Worm (Caenorhabditis elegans) whole organism, L1 larva: ENCODE results near the gene F44E2.9.

Source experiments
- C04F5.9 ChIP-seq: sonication (generic microtip); optimal IDR thresholded peaks from 2 replicates; lab custom pipeline; 2016; ENCODE audit warnings: missing genetic modification characterization, missing compliant biosample characterization
- C16A3.4 ChIP-seq: fragments of 150-350 bp; optimal IDR thresholded peaks from 2 replicates; lab custom pipeline; 2014; ENCODE audit warnings: missing biosample characterization, missing genetic modification characterization
- C34B4.2 ChIP-seq: sonication (generic microtip); optimal IDR thresholded peaks from 2 replicates; lab custom pipeline; 2017; ENCODE audit warnings: mild to moderate bottlenecking, missing genetic modification characterization, missing compliant biosample characterization
- Y116A8C.19 ChIP-seq: sonication (generic microtip); optimal IDR thresholded peaks from 2 replicates; lab custom pipeline; 2016; ENCODE audit warnings: missing compliant biosample characterization, missing genetic modification characterization, borderline replicate concordance
- aha-1 ChIP-seq: fragments of 150-350 bp; optimal IDR thresholded peaks from 2 replicates; lab custom pipeline; 2014; ENCODE audit warnings: missing biosample characterization, missing genetic modification characterization
- ama-1 ChIP-seq: fragments of 150-350 bp; optimal IDR thresholded peaks from 2 replicates; lab custom pipeline; 2014
- blmp-1 ChIP-seq: fragments of 150-350 bp; optimal IDR thresholded peaks from 2 replicates; lab custom pipeline; 2014; ENCODE audit warnings: missing biosample characterization, missing genetic modification characterization
- ceh-82 ChIP-seq, 3 experiments: fragments of 150-350 bp in 1 of 3; sonication (generic microtip) in 2 of 3; optimal IDR thresholded peaks; 2 replicates each; lab custom pipeline; 2014 to 2017; ENCODE audit warnings: missing biosample characterization in 3 of 3, missing genetic modification characterization in 3 of 3
- ceh-88 ChIP-seq: fragments of 200-800 bp; sonication (Bioruptor generic); IDR thresholded peaks from 2 replicates; pipeline ENCODE4 v1.3.6; 2022; ENCODE audit warnings: missing genetic modification characterization, missing compliant biosample characterization
- ceh-90 ChIP-seq: sonication (generic microtip); optimal IDR thresholded peaks from 2 replicates; lab custom pipeline; 2016; ENCODE audit warnings: missing genetic modification characterization, missing compliant biosample characterization
- dpl-1 ChIP-seq, 3 experiments: fragments of 150-350 bp in 2 of 3; sonication (generic microtip) in 1 of 3; optimal IDR thresholded peaks; 2 replicates each; lab custom pipeline; 2014 to 2017; ENCODE audit warnings: missing biosample characterization in 3 of 3, missing genetic modification characterization in 3 of 3, missing genetic modification reagents in 3 of 3
- dsc-1 ChIP-seq: sonication (generic microtip); optimal IDR thresholded peaks from 2 replicates; lab custom pipeline; 2016; ENCODE audit warnings: mild to moderate bottlenecking, missing genetic modification characterization, missing compliant biosample characterization
- efl-3 ChIP-seq: fragments of 200-800 bp; sonication (Bioruptor generic); optimal IDR thresholded peaks from 2 replicates; lab custom pipeline; 2018; ENCODE audit warnings: mild to moderate bottlenecking, missing genetic modification characterization, missing compliant biosample characterization
- egl-13 ChIP-seq: sonication (generic microtip); optimal IDR thresholded peaks from 2 replicates; lab custom pipeline; 2016; ENCODE audit warnings: missing genotype, missing genetic modification reagents, missing genetic modification characterization, missing compliant biosample characterization
- egl-27 ChIP-seq, 2 experiments: fragments of 150-350 bp in 1 of 2; sonication (generic microtip); optimal IDR thresholded peaks; 3 replicates each; lab custom pipeline; 2017 to 2018; ENCODE audit warnings: missing biosample characterization in 2 of 2, missing genetic modification characterization in 2 of 2, missing genetic modification reagents in 2 of 2
- elt-2 ChIP-seq: sonication (generic microtip); optimal IDR thresholded peaks from 2 replicates; lab custom pipeline; 2016; ENCODE audit warnings: missing genetic modification characterization, mild to moderate bottlenecking, inconsistent platforms, missing compliant biosample characterization, missing genetic modification reagents
- elt-3 ChIP-seq, 6 experiments: fragments of 150-350 bp in 1 of 6; sonication (generic microtip); optimal IDR thresholded peaks; 2 replicates each; lab custom pipeline; 2017 to 2018; ENCODE audit warnings: missing biosample characterization in 6 of 6, missing genetic modification characterization in 6 of 6, inconsistent platforms in 1 of 6
- fkh-10 ChIP-seq: sonication (generic microtip); optimal IDR thresholded peaks from 2 replicates; lab custom pipeline; 2017; ENCODE audit warnings: missing biosample characterization, missing genetic modification reagents, missing genetic modification characterization
- fkh-4 ChIP-seq: sonication (generic microtip); optimal IDR thresholded peaks from 2 replicates; lab custom pipeline; 2016; ENCODE audit warnings: missing compliant biosample characterization, missing genetic modification characterization, borderline replicate concordance
- fkh-8 ChIP-seq: sonication (generic microtip); optimal IDR thresholded peaks from 2 replicates; lab custom pipeline; 2016; ENCODE audit warnings: mild to moderate bottlenecking, missing genetic modification characterization, missing compliant biosample characterization
- fos-1 ChIP-seq: fragments of 150-350 bp; optimal IDR thresholded peaks from 2 replicates; lab custom pipeline; 2014; ENCODE audit warnings: missing biosample characterization, missing genetic modification characterization
- hlh-17 ChIP-seq: fragments of 200-800 bp; sonication (Bioruptor generic); optimal IDR thresholded peaks from 2 replicates; lab custom pipeline; 2018; ENCODE audit warnings: missing genetic modification characterization, mild to moderate bottlenecking, missing compliant biosample characterization, moderate library complexity, borderline replicate concordance
- hpl-2 ChIP-seq: fragments of 150-350 bp; optimal IDR thresholded peaks from 2 replicates; lab custom pipeline; 2014; ENCODE audit warnings: missing biosample characterization, missing genetic modification reagents, missing genetic modification characterization
- irx-1 ChIP-seq: sonication (generic microtip); optimal IDR thresholded peaks from 2 replicates; lab custom pipeline; 2016; ENCODE audit warnings: missing genetic modification characterization, missing compliant biosample characterization
- isw-1 ChIP-seq: fragments of 200-800 bp; sonication (Bioruptor generic); IDR thresholded peaks from 2 replicates; pipeline ENCODE4 v1.3.6; 2022; ENCODE audit warnings: missing genetic modification characterization, missing compliant biosample characterization
- lin-15B ChIP-seq: fragments of 150-350 bp; sonication (generic microtip); optimal IDR thresholded peaks from 3 replicates; lab custom pipeline; 2014; ENCODE audit warnings: missing biosample characterization, missing genetic modification characterization
- lin-35 ChIP-seq, 2 experiments: fragments of 150-350 bp; optimal IDR thresholded peaks; 2 replicates each; lab custom pipeline; 2014; ENCODE audit warnings: missing biosample characterization in 2 of 2, missing genetic modification characterization in 2 of 2, missing genetic modification reagents in 2 of 2
- lir-3 ChIP-seq: sonication (generic microtip); optimal IDR thresholded peaks from 2 replicates; lab custom pipeline; 2016; ENCODE audit warnings: mild to moderate bottlenecking, missing genetic modification characterization, moderate library complexity, missing compliant biosample characterization; ENCODE audit not compliant: poor library complexity
- lsy-2 ChIP-seq, 2 experiments: fragments of 150-350 bp; optimal IDR thresholded peaks; 2 replicates each; lab custom pipeline; 2014; ENCODE audit warnings: missing biosample characterization in 2 of 2, missing genetic modification characterization in 2 of 2
- mef-2 ChIP-seq: fragments of 150-350 bp; optimal IDR thresholded peaks from 2 replicates; lab custom pipeline; 2014; ENCODE audit warnings: missing biosample characterization, missing genetic modification characterization
- mep-1 ChIP-seq: fragments of 150-350 bp; optimal IDR thresholded peaks from 2 replicates; lab custom pipeline; 2014; ENCODE audit warnings: missing biosample characterization, missing genetic modification characterization
- nhr-11 ChIP-seq: fragments of 150-350 bp; optimal IDR thresholded peaks from 2 replicates; lab custom pipeline; 2014; ENCODE audit warnings: missing biosample characterization, missing genetic modification characterization
- nhr-19 ChIP-seq: fragments of 200-800 bp; sonication (Bioruptor generic); conservative IDR thresholded peaks from 2 replicates; pipeline ENCODE4 v1.3.6; 2022; ENCODE audit warnings: missing genetic modification characterization, missing compliant biosample characterization
- nhr-20 ChIP-seq: sonication (generic microtip); optimal IDR thresholded peaks from 2 replicates; lab custom pipeline; 2016; ENCODE audit warnings: mild to moderate bottlenecking, missing genetic modification characterization, missing compliant biosample characterization
- nhr-237 ChIP-seq: fragments of 150-350 bp; optimal IDR thresholded peaks from 2 replicates; lab custom pipeline; 2014; ENCODE audit warnings: missing biosample characterization, missing genetic modification characterization
- nhr-28 ChIP-seq: fragments of 150-350 bp; optimal IDR thresholded peaks from 2 replicates; lab custom pipeline; 2014; ENCODE audit warnings: missing biosample characterization, missing genetic modification characterization
- nhr-47 ChIP-seq: sonication (generic microtip); optimal IDR thresholded peaks from 2 replicates; lab custom pipeline; 2016; ENCODE audit warnings: mild to moderate bottlenecking, missing genetic modification characterization, moderate library complexity, missing compliant biosample characterization
- nhr-71 ChIP-seq: sonication (generic microtip); optimal IDR thresholded peaks from 2 replicates; lab custom pipeline; 2016; ENCODE audit warnings: mild to moderate bottlenecking, missing genetic modification characterization, moderate library complexity, missing compliant biosample characterization
- nhr-76 ChIP-seq: sonication (generic microtip); optimal IDR thresholded peaks from 2 replicates; lab custom pipeline; 2017; ENCODE audit warnings: missing biosample characterization, missing genetic modification characterization
- nhr-77 ChIP-seq: fragments of 150-350 bp; optimal IDR thresholded peaks from 2 replicates; lab custom pipeline; 2014; ENCODE audit warnings: missing biosample characterization, missing genetic modification characterization
- nhr-84 ChIP-seq: sonication (generic microtip); optimal IDR thresholded peaks from 2 replicates; lab custom pipeline; 2017; ENCODE audit warnings: missing biosample characterization, missing genetic modification characterization
- nhr-85 ChIP-seq: sonication (generic microtip); peaks from one replicate; lab custom pipeline; 2016; ENCODE audit warnings: missing genetic modification characterization, inconsistent platforms, missing compliant biosample characterization
- rnt-1 ChIP-seq: sonication (generic microtip); optimal IDR thresholded peaks from 2 replicates; lab custom pipeline; 2016; ENCODE audit warnings: mild to moderate bottlenecking, missing genetic modification characterization, moderate library complexity, missing compliant biosample characterization
- snpc-4 ChIP-seq: fragments of 150-350 bp; optimal IDR thresholded peaks from 2 replicates; lab custom pipeline; 2014; ENCODE audit warnings: missing biosample characterization, missing genetic modification characterization
- snu-23 ChIP-seq: sonication (generic microtip); optimal IDR thresholded peaks from 2 replicates; lab custom pipeline; 2016; ENCODE audit warnings: missing genetic modification characterization, missing compliant biosample characterization
- sptf-1 ChIP-seq: fragments of 150-350 bp; optimal IDR thresholded peaks from 2 replicates; lab custom pipeline; 2014; ENCODE audit warnings: missing biosample characterization, missing genetic modification characterization
- sup-37 ChIP-seq: fragments of 200-800 bp; sonication (Bioruptor generic); optimal IDR thresholded peaks from 2 replicates; lab custom pipeline; 2018; ENCODE audit warnings: mild to moderate bottlenecking, missing genetic modification characterization, missing compliant biosample characterization
- tlp-1 ChIP-seq: fragments of 150-350 bp; optimal IDR thresholded peaks from 2 replicates; lab custom pipeline; 2014; ENCODE audit warnings: missing biosample characterization, missing genetic modification characterization
- unc-130 ChIP-seq: fragments of 150-350 bp; optimal IDR thresholded peaks from 2 replicates; lab custom pipeline; 2017; ENCODE audit warnings: missing biosample characterization, missing genetic modification characterization, inconsistent platforms
- unc-62 ChIP-seq: fragments of 150-350 bp; optimal IDR thresholded peaks from 2 replicates; lab custom pipeline; 2014; ENCODE audit warnings: missing biosample characterization, missing genetic modification reagents, missing genetic modification characterization
- unc-86 ChIP-seq: sonication (generic microtip); optimal IDR thresholded peaks from 2 replicates; lab custom pipeline; 2016; ENCODE audit warnings: missing genetic modification characterization, missing compliant biosample characterization
- zag-1 ChIP-seq: fragments of 150-350 bp; optimal IDR thresholded peaks from 2 replicates; lab custom pipeline; 2014; ENCODE audit warnings: missing biosample characterization, missing genetic modification characterization
- ztf-4 ChIP-seq: fragments of 150-350 bp; optimal IDR thresholded peaks from 2 replicates; lab custom pipeline; 2014; ENCODE audit warnings: missing biosample characterization, missing genetic modification characterization

F44E2.9 gene

DNA sequence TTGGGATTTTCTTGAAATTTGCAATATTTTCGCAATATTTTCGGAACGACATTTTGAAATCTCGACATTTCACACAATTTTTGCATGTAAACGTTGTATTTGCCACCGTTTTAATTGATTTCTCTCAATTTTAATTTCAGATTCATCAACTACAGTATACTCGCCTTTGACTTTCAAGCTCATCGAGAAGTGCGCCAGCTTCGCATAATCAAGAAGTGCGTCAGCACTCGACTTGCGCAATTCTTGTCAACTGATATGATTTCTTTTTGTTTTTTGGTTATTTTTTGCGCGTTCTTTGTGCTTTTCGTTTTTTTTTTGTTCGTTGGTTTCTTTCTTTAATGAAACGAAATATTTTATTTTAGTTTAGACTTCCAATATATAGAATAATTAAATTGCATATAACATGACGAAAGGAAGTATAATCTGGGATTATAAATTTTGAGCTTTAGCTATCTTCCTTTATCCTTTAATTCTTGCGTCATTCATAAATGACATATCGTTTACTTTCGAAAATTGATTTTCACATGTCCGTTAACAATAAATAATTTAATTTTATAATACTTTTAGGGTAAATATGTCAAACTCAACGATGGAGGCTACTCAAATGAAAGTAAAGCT lies 37.0 kb upstream of the F44E2.9 start, which contains the start of gene famh-136:
famh-136 (plus strand) TSS at position 568 of the 618 bp plus-strand sequence.
- TF ChIP-seq ceh-90 (tag; lab: Kevin White, UChicago) (no peak), unc-130 (tag; lab: Kevin White, UChicago) (peak; percentile 94), sptf-1 (no peak), ceh-88 (GFP tag; lab: Robert Waterston, UW) (no peak), nhr-76 (tag; lab: Kevin White, UChicago) (no peak), lin-15B (peak; percentile 75), nhr-71 (tag; lab: Kevin White, UChicago) (peak; percentile 92), fkh-8 (tag; lab: Kevin White, UChicago) (peak; percentile 83), isw-1 (peak; percentile 50), fos-1 (tag; lab: Kevin White, UChicago) (peak; percentile 43), blmp-1 (peak; percentile 82), nhr-77 (tag; lab: Kevin White, UChicago) (peak; percentile 85), fkh-4 (peak; percentile 8), elt-2 (tag; lab: Kevin White, UChicago) (peak; percentile 64), unc-86 (tag; lab: Kevin White, UChicago) (peak; percentile 64), egl-27 (tag; optimal IDR thresholded peaks at IDR 0.05; lab: Kevin White, UChicago) (no peak), nhr-85 (peak; percentile 89), zag-1 (tag; lab: Kevin White, UChicago) (no peak), unc-62 (no peak), aha-1 (no peak), elt-3 (tag; optimal IDR thresholded peaks at IDR 0.05; lab: Kevin White, UChicago) (peak in 2 of 6 experiments; percentile 84 to 88), ama-1 (no peak), nhr-237 (peak; percentile 13), irx-1 (tag; lab: Kevin White, UChicago) (peak; percentile 63), sup-37 (GFP tag; lab: Kevin White, UChicago) (peak; percentile 25), tlp-1 (tag; lab: Kevin White, UChicago) (no peak), nhr-47 (tag; lab: Kevin White, UChicago) (peak; percentile 90), lsy-2 (tag; optimal IDR thresholded peaks at IDR 0.05; lab: Kevin White, UChicago) (peak; percentile 90 to 94), hpl-2 (GFP tag; lab: Kevin White, UChicago) (peak; percentile 56), C16A3.4 (tag; lab: Kevin White, UChicago) (peak; percentile 88), snpc-4 (tag; lab: Kevin White, UChicago) (peak; percentile 74), dpl-1 (GFP tag; optimal IDR thresholded peaks at IDR 0.05; lab: Kevin White, UChicago) (peak; percentile 76 to 88 (median 84)), snu-23 (GFP tag; lab: Kevin White, UChicago) (peak; percentile 93), C04F5.9 (tag; lab: Kevin White, UChicago) (peak; percentile 93), C34B4.2 (tag; lab: Kevin White, UChicago) (no peak), nhr-19 (GFP tag; lab: Robert Waterston, UW) (peak; percentile 99), ztf-4 (tag; lab: Kevin White, UChicago) (peak; percentile 71), ceh-82 (tag; optimal IDR thresholded peaks at IDR 0.05; lab: Kevin White, UChicago) (peak; percentile 45 to 80 (median 61)), lin-35 (GFP tag; optimal IDR thresholded peaks at IDR 0.05; lab: Kevin White, UChicago) (peak; percentile 81 to 92), hlh-17 (GFP tag; lab: Kevin White, UChicago) (no peak), mef-2 (tag; lab: Kevin White, UChicago) (no peak), fkh-10 (GFP tag; lab: Kevin White, UChicago) (peak; percentile 42), nhr-28 (tag; lab: Kevin White, UChicago) (no peak), nhr-20 (tag; lab: Kevin White, UChicago) (peak; percentile 96), efl-3 (GFP tag; lab: Kevin White, UChicago) (no peak), nhr-84 (no peak), egl-13 (peak; percentile 64), nhr-11 (peak; percentile 44), rnt-1 (tag; lab: Kevin White, UChicago) (peak; percentile 91), Y116A8C.19 (tag; lab: Kevin White, UChicago) (no peak), lir-3 (tag; lab: Kevin White, UChicago) (peak; percentile 45), mep-1 (tag; lab: Kevin White, UChicago) (peak; percentile 97), dsc-1 (tag; lab: Kevin White, UChicago) (peak; percentile 90)
